Worm (Caenorhabditis elegans): Measurements from ENCODE around the gene F59D6.1.

Gene F59D6.1

DNA sequence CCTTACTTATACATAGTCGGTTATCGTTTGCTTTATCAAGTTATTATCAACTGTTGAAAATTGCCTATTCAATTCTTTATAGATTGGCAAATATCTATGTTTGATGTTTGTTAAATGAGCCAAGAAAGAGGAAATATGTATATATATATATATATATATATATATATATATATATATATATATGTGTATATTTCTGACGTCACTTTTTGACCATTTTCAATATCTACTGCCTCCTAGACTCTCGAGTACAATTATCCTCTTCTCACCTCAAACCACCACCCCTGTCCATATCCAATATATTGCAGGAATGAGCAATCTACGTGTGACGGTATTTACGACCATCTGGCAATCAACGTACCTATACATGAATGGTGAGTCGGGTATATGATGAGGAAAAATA lies at the start of gene F59D6.1:
Gene F59D6.1 (plus strand): TSS at position 301 of the 400 bp plus-strand sequence.
- no peak for TF ChIP-seq med-1 (GFP tag; optimal IDR thresholded peaks at IDR 0.05; ENCODE audit: insufficient read depth)
- no peak for TF ChIP-seq tab-1 (GFP tag; IDR thresholded peaks at IDR 0.05)
- TF ChIP-seq cog-1 (tag; optimal IDR thresholded peaks at IDR 0.05), result no peak
- TF ChIP-seq ztf-29 (GFP tag; IDR thresholded peaks at IDR 0.05), result no peak
- TF ChIP-seq ztf-23 (GFP tag; IDR thresholded peaks at IDR 0.05), result no peak
- no peak for TF ChIP-seq ref-1 (GFP tag; conservative IDR thresholded peaks at IDR 0.05)
- TF ChIP-seq klf-2 (GFP tag; conservative IDR thresholded peaks at IDR 0.05), result no peak
- TF ChIP-seq T22C8.4 (GFP tag; IDR thresholded peaks at IDR 0.05), result no peak

DNA sequence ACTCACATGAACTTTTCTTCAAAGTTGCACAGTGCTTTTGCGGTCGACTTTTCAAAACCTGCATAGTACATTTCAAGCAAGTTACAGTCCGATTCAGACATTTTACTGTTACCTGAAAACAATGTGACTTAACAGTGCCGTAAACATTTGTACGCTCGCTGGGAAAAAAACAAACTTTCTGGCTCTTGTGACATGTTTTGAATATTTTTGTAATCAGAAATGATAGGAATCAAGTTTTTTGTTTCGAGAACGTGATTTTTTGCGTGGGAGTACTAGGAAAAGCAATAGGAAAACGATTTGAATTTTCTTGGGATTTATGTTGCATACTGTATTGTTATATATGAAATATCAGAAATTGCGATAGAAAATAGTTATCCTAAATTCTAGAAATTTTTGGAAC lies 48.8 kb upstream of the F59D6.1 start, which contains the start of gene srw-120:
Gene srw-120 (minus strand): TSS at position 101 of the 400 bp plus-strand sequence.
- TF ChIP-seq T22C8.4 (GFP tag; IDR thresholded peaks at IDR 0.05) (no peak), tab-1 (GFP tag; IDR thresholded peaks at IDR 0.05) (no peak), klf-2 (GFP tag; conservative IDR thresholded peaks at IDR 0.05) (no peak), med-1 (GFP tag; optimal IDR thresholded peaks at IDR 0.05; ENCODE audit: insufficient read depth) (no peak), cog-1 (tag; optimal IDR thresholded peaks at IDR 0.05) (no peak), ztf-29 (GFP tag; IDR thresholded peaks at IDR 0.05) (no peak), ref-1 (GFP tag; conservative IDR thresholded peaks at IDR 0.05) (no peak), flt-1 (GFP tag; IDR thresholded peaks at IDR 0.05) (no peak), ztf-23 (GFP tag; IDR thresholded peaks at IDR 0.05) (no peak)

DNA sequence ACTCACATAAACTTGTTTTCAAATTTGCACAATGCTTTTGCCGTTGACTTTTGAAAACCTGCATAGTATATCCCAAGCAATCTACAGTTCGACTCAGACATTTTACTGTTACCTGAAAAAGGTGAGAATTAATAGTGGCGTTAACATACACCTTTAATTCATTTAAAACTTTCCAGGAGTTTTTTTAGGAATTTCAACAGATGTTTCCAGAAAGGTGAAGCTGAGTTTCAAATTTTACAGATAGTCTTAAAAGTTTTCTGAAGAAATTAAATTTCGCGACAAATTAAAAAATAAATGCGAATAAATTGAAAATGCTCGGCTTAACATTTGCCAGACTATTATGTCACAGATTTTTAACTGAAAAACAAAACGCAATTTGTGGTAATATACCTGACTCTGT lies 45.2 kb upstream of the F59D6.1 start, which contains the start of gene srw-119:
Gene srw-119 (minus strand): TSS at position 101 of the 400 bp plus-strand sequence.
- TF ChIP-seq T22C8.4 (GFP tag; IDR thresholded peaks at IDR 0.05) (no peak), ref-1 (GFP tag; conservative IDR thresholded peaks at IDR 0.05) (no peak), ztf-29 (GFP tag; IDR thresholded peaks at IDR 0.05) (no peak), cog-1 (tag; optimal IDR thresholded peaks at IDR 0.05) (no peak), ztf-23 (GFP tag; IDR thresholded peaks at IDR 0.05) (no peak), tab-1 (GFP tag; IDR thresholded peaks at IDR 0.05) (no peak), med-1 (GFP tag; optimal IDR thresholded peaks at IDR 0.05; ENCODE audit: insufficient read depth) (no peak), klf-2 (GFP tag; conservative IDR thresholded peaks at IDR 0.05) (no peak), flt-1 (GFP tag; IDR thresholded peaks at IDR 0.05) (no peak)

DNA sequence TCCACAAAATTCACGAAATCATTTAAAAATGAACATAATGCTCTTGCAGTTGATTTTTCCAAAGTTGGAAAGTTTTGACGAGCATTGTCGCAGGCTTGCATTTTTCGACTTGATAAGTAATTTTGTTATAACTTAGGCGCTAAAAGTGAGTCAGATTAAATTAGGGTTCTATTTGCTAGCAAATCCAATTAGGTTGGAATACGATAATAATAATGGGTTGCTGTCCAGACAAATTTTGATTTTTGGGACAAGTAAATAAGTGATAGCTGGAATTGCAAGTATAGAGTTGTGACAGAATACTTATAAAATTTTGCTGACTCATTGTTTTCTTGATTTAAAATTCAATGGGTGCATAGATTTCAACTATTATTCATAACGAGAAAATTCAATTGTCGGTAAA lies 39.0 kb upstream of the F59D6.1 start, which contains the start of gene srw-112:
Gene srw-112 (minus strand): TSS at position 101 of the 400 bp plus-strand sequence.
- TF ChIP-seq cog-1 (tag; optimal IDR thresholded peaks at IDR 0.05), result no peak
- TF ChIP-seq ref-1 (GFP tag; conservative IDR thresholded peaks at IDR 0.05), result no peak
- no peak for TF ChIP-seq flt-1 (GFP tag; IDR thresholded peaks at IDR 0.05)
- no peak for TF ChIP-seq tab-1 (GFP tag; IDR thresholded peaks at IDR 0.05)
- no peak for TF ChIP-seq klf-2 (GFP tag; conservative IDR thresholded peaks at IDR 0.05)
- TF ChIP-seq med-1 (GFP tag; optimal IDR thresholded peaks at IDR 0.05; ENCODE audit: insufficient read depth), result no peak
- TF ChIP-seq T22C8.4 (GFP tag; IDR thresholded peaks at IDR 0.05), result no peak
- TF ChIP-seq ztf-29 (GFP tag; IDR thresholded peaks at IDR 0.05), result no peak
- TF ChIP-seq ztf-23 (GFP tag; IDR thresholded peaks at IDR 0.05), result no peak

DNA sequence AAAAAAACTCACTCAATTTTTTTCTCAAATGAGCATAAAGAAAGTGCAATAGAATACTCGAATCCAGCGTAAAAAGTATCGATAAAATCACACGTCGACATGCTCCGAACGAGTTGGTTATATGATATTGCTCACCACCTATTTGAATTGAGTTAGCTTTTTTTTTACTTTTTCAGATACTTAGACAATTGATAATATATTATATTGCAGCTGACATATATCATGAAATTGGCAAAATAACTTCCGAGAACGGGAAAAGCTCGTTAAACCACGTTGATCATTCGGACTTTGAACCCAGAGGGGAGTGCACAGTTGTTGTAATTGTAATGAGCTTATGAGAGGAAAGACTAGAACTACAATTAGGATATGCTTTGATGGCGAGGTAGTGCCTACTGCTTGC lies 34.5 kb upstream of the F59D6.1 start, which contains the start of gene srw-136:
Gene srw-136 (minus strand): TSS at position 101 of the 400 bp plus-strand sequence.
- TF ChIP-seq ztf-29 (GFP tag; IDR thresholded peaks at IDR 0.05) (no peak), ztf-23 (GFP tag; IDR thresholded peaks at IDR 0.05) (no peak), med-1 (GFP tag; optimal IDR thresholded peaks at IDR 0.05; ENCODE audit: insufficient read depth) (no peak), ref-1 (GFP tag; conservative IDR thresholded peaks at IDR 0.05) (no peak), klf-2 (GFP tag; conservative IDR thresholded peaks at IDR 0.05) (no peak), T22C8.4 (GFP tag; IDR thresholded peaks at IDR 0.05) (no peak), flt-1 (GFP tag; IDR thresholded peaks at IDR 0.05) (no peak), tab-1 (GFP tag; IDR thresholded peaks at IDR 0.05) (no peak), cog-1 (tag; optimal IDR thresholded peaks at IDR 0.05) (no peak)

DNA sequence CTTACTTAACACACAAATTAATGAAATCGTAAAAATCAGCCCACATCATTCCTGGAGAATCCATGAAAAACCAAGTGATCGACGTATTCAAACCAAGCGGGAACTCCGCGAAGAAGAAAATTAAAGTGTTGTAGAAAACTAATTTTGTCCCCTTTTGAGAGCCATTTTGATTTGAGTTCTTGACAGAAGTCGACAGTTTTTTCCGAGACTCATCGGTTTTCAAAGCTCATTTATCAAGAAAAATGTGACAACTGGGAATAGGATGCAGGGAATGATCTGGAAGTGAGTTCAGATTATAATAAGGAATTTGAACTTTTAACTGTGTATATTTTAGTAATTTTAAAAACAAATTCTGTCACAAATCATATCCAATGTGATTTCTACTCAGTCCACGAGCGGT lies 33.5 kb upstream of the F59D6.1 start, which contains the start of gene srw-135:
Gene srw-135 (minus strand): TSS at position 101 of the 400 bp plus-strand sequence.
- no peak for TF ChIP-seq ztf-29 (GFP tag; IDR thresholded peaks at IDR 0.05)
- TF ChIP-seq klf-2 (GFP tag; conservative IDR thresholded peaks at IDR 0.05), result no peak

DNA sequence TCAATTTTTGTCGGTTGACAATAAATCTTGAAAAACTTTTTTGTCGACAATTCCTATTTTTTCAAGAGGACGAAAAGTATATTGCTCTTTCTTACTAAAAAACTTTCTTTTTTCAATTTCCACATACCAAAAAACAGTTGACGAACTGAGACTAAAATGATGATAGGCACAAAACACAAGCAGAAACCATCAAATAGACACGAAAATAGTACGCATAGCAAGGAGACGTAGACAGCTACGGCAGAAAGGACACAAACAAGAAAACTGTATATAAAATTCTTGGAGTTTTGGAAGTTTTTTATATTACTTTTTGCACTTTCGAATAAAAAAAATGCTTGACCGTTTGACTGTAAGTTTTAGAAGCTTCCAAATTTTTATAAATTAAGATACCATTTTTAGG lies 30.8 kb upstream of the F59D6.1 start, which contains the start of gene K12D9.1:
Gene K12D9.1 (plus strand): TSS at position 301 of the 400 bp plus-strand sequence.
- no peak for TF ChIP-seq ztf-29 (GFP tag; IDR thresholded peaks at IDR 0.05)
- TF ChIP-seq ztf-23 (GFP tag; IDR thresholded peaks at IDR 0.05), result no peak
- no peak for TF ChIP-seq cog-1 (tag; optimal IDR thresholded peaks at IDR 0.05)
- TF ChIP-seq klf-2 (GFP tag; conservative IDR thresholded peaks at IDR 0.05), result no peak
- TF ChIP-seq T22C8.4 (GFP tag; IDR thresholded peaks at IDR 0.05), result no peak
- TF ChIP-seq tab-1 (GFP tag; IDR thresholded peaks at IDR 0.05), result no peak
- no peak for TF ChIP-seq flt-1 (GFP tag; IDR thresholded peaks at IDR 0.05)
- no peak for TF ChIP-seq med-1 (GFP tag; optimal IDR thresholded peaks at IDR 0.05; ENCODE audit: insufficient read depth)
- TF ChIP-seq ref-1 (GFP tag; conservative IDR thresholded peaks at IDR 0.05), result no peak

DNA sequence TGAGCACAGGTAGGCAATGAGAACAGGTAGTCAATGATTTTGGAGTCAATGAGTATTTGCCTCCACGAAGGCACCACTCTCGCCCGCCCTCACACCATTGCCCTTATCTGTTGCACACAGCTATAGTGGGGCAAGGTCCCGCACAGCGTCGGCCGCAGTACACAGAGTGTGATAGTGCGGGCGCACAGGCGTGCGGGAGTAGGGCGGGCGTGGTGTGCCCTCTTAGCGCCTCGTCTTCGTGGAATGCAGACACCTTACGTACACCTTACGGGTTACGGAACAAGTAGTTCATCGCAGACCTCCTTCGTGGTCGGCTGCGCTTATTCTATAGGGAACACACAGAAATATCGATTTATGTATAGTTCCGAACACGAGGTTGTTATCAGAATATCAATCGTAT lies 27.0 kb upstream of the F59D6.1 start:
- TF ChIP-seq ztf-29 (GFP tag; IDR thresholded peaks at IDR 0.05) (no peak), ztf-23 (GFP tag; IDR thresholded peaks at IDR 0.05) (no peak), klf-2 (GFP tag; conservative IDR thresholded peaks at IDR 0.05) (no peak), med-1 (GFP tag; optimal IDR thresholded peaks at IDR 0.05; ENCODE audit: insufficient read depth) (no peak), cog-1 (tag; optimal IDR thresholded peaks at IDR 0.05) (no peak), T22C8.4 (GFP tag; IDR thresholded peaks at IDR 0.05) (no peak), ref-1 (GFP tag; conservative IDR thresholded peaks at IDR 0.05) (no peak), flt-1 (GFP tag; IDR thresholded peaks at IDR 0.05) (no peak), tab-1 (GFP tag; IDR thresholded peaks at IDR 0.05) (no peak)

DNA sequence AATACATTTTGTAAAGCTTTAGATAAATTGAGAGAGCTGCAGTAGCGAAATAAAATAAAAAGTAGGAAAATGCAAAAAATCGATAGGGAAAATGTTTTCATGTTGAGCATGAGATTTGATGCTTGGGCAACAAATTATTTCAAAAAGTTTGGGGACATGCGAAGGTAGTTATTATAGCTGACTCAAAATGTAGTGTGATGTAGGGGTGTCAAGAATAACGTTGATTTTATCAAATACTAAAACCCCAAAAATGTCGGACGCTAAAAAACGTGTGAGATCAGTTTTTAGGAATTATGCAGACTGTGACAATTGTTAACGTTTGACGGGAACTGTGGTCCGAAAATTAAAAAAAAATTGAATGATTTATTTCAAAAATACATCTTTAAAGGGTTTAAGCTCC lies 23.6 kb upstream of the F59D6.1 start, which contains the start of gene irld-12:
Gene irld-12 (minus strand): TSS at position 101 of the 400 bp plus-strand sequence.
- TF ChIP-seq ref-1 (GFP tag; conservative IDR thresholded peaks at IDR 0.05) (no peak), cog-1 (tag; optimal IDR thresholded peaks at IDR 0.05) (no peak), ztf-29 (GFP tag; IDR thresholded peaks at IDR 0.05) (no peak), tab-1 (GFP tag; IDR thresholded peaks at IDR 0.05) (no peak), klf-2 (GFP tag; conservative IDR thresholded peaks at IDR 0.05) (no peak), ztf-23 (GFP tag; IDR thresholded peaks at IDR 0.05) (no peak), med-1 (GFP tag; optimal IDR thresholded peaks at IDR 0.05; ENCODE audit: insufficient read depth) (no peak)

DNA sequence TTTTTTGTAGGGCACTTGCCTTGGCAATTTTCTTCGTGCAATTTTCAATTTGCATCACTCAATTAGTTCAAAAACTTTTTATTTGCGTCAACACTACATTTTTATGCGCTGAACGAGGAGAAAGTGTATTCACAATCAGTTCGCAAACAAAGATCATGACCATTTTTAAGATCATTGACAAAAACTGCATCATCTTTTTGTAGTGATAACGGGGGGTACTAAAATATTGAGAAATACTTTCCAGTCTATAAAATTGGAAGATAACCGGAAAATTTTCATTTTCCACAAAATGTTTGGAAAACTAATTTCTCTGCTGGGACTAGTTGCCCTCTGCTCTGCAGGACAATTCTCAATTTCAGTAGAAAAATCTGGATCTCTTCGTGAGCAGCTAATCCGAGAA lies 20.7 kb upstream of the F59D6.1 start, which contains the start of gene asp-8:
Gene asp-8 (plus strand): TSS at position 276 of the 400 bp plus-strand sequence.
- TF ChIP-seq tab-1 (GFP tag; IDR thresholded peaks at IDR 0.05) (no peak), T22C8.4 (GFP tag; IDR thresholded peaks at IDR 0.05) (no peak), klf-2 (GFP tag; conservative IDR thresholded peaks at IDR 0.05) (no peak)
